Worm (Caenorhabditis elegans) whole organism, mixed stage, embryonic: ENCODE measurements around the gene smf-2.

ENCODE experiments used
- mep-1 ChIP-seq: fragments of 150-350 bp; optimal IDR thresholded peaks from 2 replicates; lab custom pipeline; 2017; ENCODE audit warnings: missing biosample characterization, missing genetic modification reagents, missing genetic modification characterization, inconsistent platforms
- nhr-2 ChIP-seq: fragments of 150-350 bp; optimal IDR thresholded peaks from 2 replicates; lab custom pipeline; 2014; ENCODE audit warnings: missing biosample characterization, missing genetic modification characterization

DNA sequence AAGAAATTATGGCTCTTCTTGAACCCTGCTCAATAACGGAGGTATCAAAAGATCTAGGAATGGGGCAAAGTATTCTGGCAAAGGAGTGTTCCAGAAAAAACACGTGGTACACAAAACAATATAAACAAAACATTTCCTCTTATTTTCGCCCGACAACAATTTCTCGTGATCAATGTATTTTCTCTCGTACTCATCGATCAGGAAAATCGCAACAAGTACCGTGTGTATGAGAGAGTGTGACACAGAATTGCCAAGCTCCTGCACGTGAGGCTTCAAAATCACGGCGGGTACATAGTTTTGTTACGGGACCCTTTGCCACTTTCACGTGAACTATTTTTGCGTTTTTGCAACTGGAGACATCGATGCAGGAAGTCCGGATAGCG lies 22.5 kb upstream of the smf-2 start:
- TF ChIP-seq nhr-2 (tag; lab: Kevin White, UChicago): no peak
- no peak for TF ChIP-seq mep-1
